Fruit fly (Drosophila melanogaster): ENCODE data around the gene CG3308.

The CG3308 gene

dm6 chr3R:21263177-21263576 is 10.4 kb downstream of the CG3308 start (continued):
- TF ChIP-seq CHES-1-like (GFP tag; optimal IDR thresholded peaks at IDR 0.05) (no peak), CG8478 (optimal IDR thresholded peaks at IDR 0.05) (no peak), CG17359 (tag; optimal IDR thresholded peaks at IDR 0.05) (peak; percentile 40), ab (GFP tag; optimal IDR thresholded peaks at IDR 0.05) (no peak), zfh2 (GFP tag; optimal IDR thresholded peaks at IDR 0.05) (no peak), CG5180 (GFP tag; optimal IDR thresholded peaks at IDR 0.05) (no peak), CG2875 (GFP tag; optimal IDR thresholded peaks at IDR 0.05) (peak; percentile 50), CG12236 (GFP tag; optimal IDR thresholded peaks at IDR 0.05) (no peak), ssp (GFP tag; IDR thresholded peaks at IDR 0.05) (no peak), Chrac-16 (GFP tag; optimal IDR thresholded peaks at IDR 0.05) (no peak), CG16779 (GFP tag; IDR thresholded peaks at IDR 0.05) (no peak), CG12299 (tag; optimal IDR thresholded peaks at IDR 0.05) (no peak), nerfin-2 (GFP tag; IDR thresholded peaks at IDR 0.05; ENCODE audit: partially characterized antibody) (no peak), ara (GFP tag; IDR thresholded peaks at IDR 0.05) (no peak), oc (tag; optimal IDR thresholded peaks at IDR 0.05) (no peak), CG16863 (GFP tag; optimal IDR thresholded peaks at IDR 0.05) (no peak), CG6813 (GFP tag; optimal IDR thresholded peaks at IDR 0.05) (peak; percentile 35), Nf-YC (tag; optimal IDR thresholded peaks at IDR 0.05) (no peak), Gsc (GFP tag; IDR thresholded peaks at IDR 0.05) (no peak), CG8944 (GFP tag; optimal IDR thresholded peaks at IDR 0.05) (no peak), CG3995 (GFP tag; optimal IDR thresholded peaks at IDR 0.05) (no peak), Ssrp (tag; optimal IDR thresholded peaks at IDR 0.05) (no peak), dysf (GFP tag; IDR thresholded peaks at IDR 0.05) (peak; percentile 38; the same call in 1 of the 3 replicates), Hmx (GFP tag; optimal IDR thresholded peaks at IDR 0.05) (no peak), H2.0 (GFP tag; IDR thresholded peaks at IDR 0.05) (peak; percentile 33; the same call in 1 of the 2 replicates), CG10979 (tag; optimal IDR thresholded peaks at IDR 0.05) (peak; percentile 12), CG6254 (GFP tag; optimal IDR thresholded peaks at IDR 0.05) (peak; percentile 26), CG15073 (GFP tag; optimal IDR thresholded peaks at IDR 0.05) (no peak), crol (GFP tag; IDR thresholded peaks at IDR 0.05) (no peak), CG5245 (GFP tag; optimal IDR thresholded peaks at IDR 0.05) (no peak), CkIIα-i1 (GFP tag; IDR thresholded peaks at IDR 0.05) (no peak), Neu2 (GFP tag; optimal IDR thresholded peaks at IDR 0.05; ENCODE audit: borderline replicate concordance) (no peak), inv (GFP tag; IDR thresholded peaks at IDR 0.05; ENCODE audit: partially characterized antibody) (no peak), ato (GFP tag; IDR thresholded peaks at IDR 0.05; ENCODE audit: partially characterized antibody) (no peak), CG4404 (GFP tag; IDR thresholded peaks at IDR 0.05) (no peak), Drgx (GFP tag; IDR thresholded peaks at IDR 0.05) (no peak), Oaz (GFP tag; IDR thresholded peaks at IDR 0.05) (0 out of 2 replicates have a peak, but pooled peaks have one; percentile 17), nom (GFP tag; optimal IDR thresholded peaks at IDR 0.05) (no peak), CG18764 (GFP tag; optimal IDR thresholded peaks at IDR 0.05) (no peak), cwo (GFP tag; optimal IDR thresholded peaks at IDR 0.05) (no peak), CG3163 (GFP tag; optimal IDR thresholded peaks at IDR 0.05) (no peak), ranshi (GFP tag; IDR thresholded peaks at IDR 0.05) (peak; percentile 57; the same call in 1 of the 2 replicates), Asciz (GFP tag; optimal IDR thresholded peaks at IDR 0.05) (peak; percentile 37), hb (GFP tag; IDR thresholded peaks at IDR 0.05; ENCODE audit: partially characterized antibody) (no peak), nmo (GFP tag; optimal IDR thresholded peaks at IDR 0.05) (peak; percentile 10), ase (GFP tag; IDR thresholded peaks at IDR 0.05) (peak; percentile 63; the same call in 2 of the 3 replicates), HLHmδ (GFP tag; optimal IDR thresholded peaks at IDR 0.05) (no peak), CG4730 (GFP tag; IDR thresholded peaks at IDR 0.05) (no peak; the same call in 1 of the 2 replicates), zf30C (GFP tag; optimal IDR thresholded peaks at IDR 0.05) (no peak), CG18011 (GFP tag; optimal IDR thresholded peaks at IDR 0.05) (no peak), nerfin-1 (tag; optimal IDR thresholded peaks at IDR 0.05) (peak; percentile 19)
